Fruit fly (Drosophila melanogaster) whole organism, embryonic: ENCODE results near the gene Rpp30.

Experiments
- Awh ChIP-seq: fragments of 200-800 bp; sonication (Bioruptor generic); IDR thresholded peaks from 2 replicates; pipeline ENCODE4, ENCODE4 v1.3.6; 2022; ENCODE audit warnings: missing biosample characterization, missing genetic modification characterization
- CG10654 ChIP-seq: fragments of 200-800 bp; sonication (Bioruptor generic); optimal IDR thresholded peaks from 2 replicates; lab custom pipeline; 2016; ENCODE audit warnings: missing biosample characterization, missing genetic modification characterization
- CG10979 ChIP-seq: fragments of 200-800 bp; sonication (Bioruptor generic); optimal IDR thresholded peaks from 2 replicates; lab custom pipeline; 2018; ENCODE audit warnings: missing biosample characterization, mild to moderate bottlenecking, missing genetic modification characterization, moderate library complexity
- CG12155 ChIP-seq: fragments of 200-800 bp; sonication (Bioruptor generic); optimal IDR thresholded peaks from 3 replicates; lab custom pipeline; 2016; ENCODE audit warnings: missing biosample characterization, missing genetic modification characterization
- CG13624 ChIP-seq: fragments of 200-800 bp; sonication (Bioruptor generic); optimal IDR thresholded peaks from 2 replicates; lab custom pipeline; 2016; ENCODE audit warnings: missing biosample characterization, missing genetic modification characterization
- CG14014 ChIP-seq: fragments of 200-800 bp; sonication (Bioruptor generic); IDR thresholded peaks from 2 replicates; pipeline ENCODE4 v1.3.6; 2022; ENCODE audit warnings: missing biosample characterization, missing genetic modification characterization
- CG15514 ChIP-seq: fragments of 200-800 bp; sonication (Bioruptor generic); optimal IDR thresholded peaks from 3 replicates; lab custom pipeline; 2017; ENCODE audit warnings: missing biosample characterization, missing genetic modification characterization, mild to moderate bottlenecking, moderate library complexity, missing genetic modification reagents
- CG1603 ChIP-seq: fragments of 200-800 bp; sonication (Bioruptor generic); optimal IDR thresholded peaks from 2 replicates; lab custom pipeline; 2019; ENCODE audit warnings: missing biosample characterization, mild to moderate bottlenecking, missing genetic modification characterization, moderate library complexity
- CG1647 ChIP-seq: fragments of 200-800 bp; sonication (Bioruptor generic); optimal IDR thresholded peaks from 3 replicates; lab custom pipeline; 2016; ENCODE audit warnings: missing biosample characterization, missing genetic modification characterization
- CG17361 ChIP-seq: fragments of 200-800 bp; sonication (Bioruptor generic); IDR thresholded peaks from 3 replicates; pipeline ENCODE4 v1.3.6; 2022; ENCODE audit warnings: missing biosample characterization, missing genetic modification characterization
- CG17568 ChIP-seq: fragments of 200-800 bp; sonication (Bioruptor generic); optimal IDR thresholded peaks from 2 replicates; lab custom pipeline; 2018; ENCODE audit warnings: missing biosample characterization, mild to moderate bottlenecking, missing genetic modification characterization, moderate library complexity
- CG2116 ChIP-seq: fragments of 200-800 bp; sonication (Bioruptor generic); optimal IDR thresholded peaks from 3 replicates; lab custom pipeline; 2018; ENCODE audit warnings: missing biosample characterization, mild to moderate bottlenecking, missing genetic modification characterization
- CG2678 ChIP-seq: fragments of 200-800 bp; sonication (Bioruptor generic); optimal IDR thresholded peaks from 3 replicates; lab custom pipeline; 2019; ENCODE audit warnings: missing biosample characterization, mild to moderate bottlenecking, missing genetic modification characterization, moderate library complexity
- CG30403 ChIP-seq: fragments of 200-800 bp; sonication (Bioruptor generic); optimal IDR thresholded peaks from 3 replicates; lab custom pipeline; 2016; ENCODE audit warnings: missing biosample characterization, missing genetic modification characterization
- CG30431 ChIP-seq: fragments of 200-800 bp; sonication (Bioruptor generic); optimal IDR thresholded peaks from 2 replicates; lab custom pipeline; 2017; ENCODE audit warnings: missing biosample characterization, missing genetic modification characterization
- CG4424 ChIP-seq: fragments of 200-800 bp; sonication (Bioruptor generic); optimal IDR thresholded peaks from 3 replicates; lab custom pipeline; 2016; ENCODE audit warnings: missing biosample characterization, missing genetic modification characterization
- CG7745 ChIP-seq: fragments of 200-800 bp; sonication (Bioruptor generic); optimal IDR thresholded peaks from 2 replicates; lab custom pipeline; 2018; ENCODE audit warnings: missing biosample characterization, mild to moderate bottlenecking, missing genetic modification characterization, moderate library complexity
- CG7928 ChIP-seq: fragments of 200-800 bp; sonication (Bioruptor generic); optimal IDR thresholded peaks from 2 replicates; lab custom pipeline; 2017; ENCODE audit warnings: missing biosample characterization, mild to moderate bottlenecking, missing genetic modification characterization
- CG8944 ChIP-seq: fragments of 200-800 bp; sonication (Bioruptor generic); optimal IDR thresholded peaks from 3 replicates; lab custom pipeline; 2016; ENCODE audit warnings: missing biosample characterization, missing genetic modification characterization
- CTCF ChIP-seq: fragments of 200-800 bp; sonication (Bioruptor generic); optimal IDR thresholded peaks from 2 replicates; lab custom pipeline; 2017; ENCODE audit warnings: missing biosample characterization, mild to moderate bottlenecking, missing genetic modification characterization, moderate library complexity
- Camta ChIP-seq: fragments of 200-800 bp; sonication (Bioruptor generic); optimal IDR thresholded peaks from 2 replicates; lab custom pipeline; 2016; ENCODE audit warnings: missing biosample characterization, missing genetic modification characterization
- Dp ChIP-seq: fragments of 200-800 bp; sonication (Bioruptor generic); optimal IDR thresholded peaks from 2 replicates; lab custom pipeline; 2018; ENCODE audit warnings: missing biosample characterization, mild to moderate bottlenecking, missing genetic modification characterization, moderate library complexity
- E2f2 ChIP-seq: fragments of 200-800 bp; sonication (Bioruptor generic); IDR thresholded peaks from 2 replicates; pipeline ENCODE4 v1.3.6; 2022; ENCODE audit warnings: missing biosample characterization, missing genetic modification characterization
- Fer2 ChIP-seq: fragments of 200-800 bp; sonication (Bioruptor generic); optimal IDR thresholded peaks from 2 replicates; lab custom pipeline; 2018; ENCODE audit warnings: missing biosample characterization, mild to moderate bottlenecking, missing genetic modification characterization, moderate library complexity
- Fer3 ChIP-seq: fragments of 200-800 bp; sonication (Bioruptor generic); optimal IDR thresholded peaks from 2 replicates; lab custom pipeline; 2018; ENCODE audit warnings: missing biosample characterization, mild to moderate bottlenecking, missing genetic modification characterization, moderate library complexity
- Hr3 ChIP-seq: fragments of 200-800 bp; sonication (Bioruptor generic); optimal IDR thresholded peaks from 3 replicates; lab custom pipeline; 2016; ENCODE audit warnings: missing biosample characterization, missing genetic modification characterization
- Lhr ChIP-seq: fragments of 200-800 bp; sonication (Bioruptor generic); optimal IDR thresholded peaks from 3 replicates; lab custom pipeline; 2017; ENCODE audit warnings: mild to moderate bottlenecking, missing biosample characterization, missing genetic modification reagents, missing genetic modification characterization
- MESR4 ChIP-seq: fragments of 200-800 bp; sonication (Bioruptor generic); optimal IDR thresholded peaks from 2 replicates; lab custom pipeline; 2018; ENCODE audit warnings: missing biosample characterization, mild to moderate bottlenecking, missing genetic modification characterization, moderate library complexity
- Mad ChIP-seq: fragments of 200-800 bp; sonication (Bioruptor generic); optimal IDR thresholded peaks from 2 replicates; lab custom pipeline; 2016; ENCODE audit warnings: missing biosample characterization, missing genetic modification characterization
- Med ChIP-seq: fragments of 200-800 bp; sonication (Bioruptor generic); peaks from one replicate; lab custom pipeline; 2016; ENCODE audit warnings: missing biosample characterization, missing genetic modification characterization, mild to moderate bottlenecking, inconsistent platforms, moderate library complexity
- Mrtf ChIP-seq: fragments of 200-800 bp; sonication (Bioruptor generic); IDR thresholded peaks from 3 replicates; pipeline ENCODE4 v1.3.6; 2022; ENCODE audit warnings: missing biosample characterization, missing genetic modification characterization
- NK7.1 ChIP-seq: fragments of 200-800 bp; sonication (Bioruptor generic); optimal IDR thresholded peaks from 3 replicates; lab custom pipeline; 2016; ENCODE audit warnings: missing biosample characterization, missing genetic modification characterization
- Neu2 ChIP-seq: fragments of 200-800 bp; sonication (Bioruptor generic); optimal IDR thresholded peaks from 3 replicates; lab custom pipeline; 2016; ENCODE audit warnings: missing biosample characterization, missing genetic modification characterization, borderline replicate concordance
- Pdp1 ChIP-seq, 2 experiments: fragments of 200-800 bp; sonication (Bioruptor generic); optimal IDR thresholded peaks; 3 replicates each; lab custom pipeline; 2016; ENCODE audit warnings: missing biosample characterization in 2 of 2, missing genetic modification characterization in 2 of 2, mild to moderate bottlenecking in 1 of 2, moderate library complexity in 1 of 2
- Sox100B ChIP-seq: fragments of 200-800 bp; sonication (Bioruptor generic); optimal IDR thresholded peaks from 3 replicates; lab custom pipeline; 2018; ENCODE audit warnings: missing biosample characterization, mild to moderate bottlenecking, missing genetic modification characterization
- Sry-δ ChIP-seq: fragments of 200-800 bp; sonication (Bioruptor generic); optimal IDR thresholded peaks from 2 replicates; lab custom pipeline; 2016; ENCODE audit warnings: missing biosample characterization, missing genetic modification characterization
- Xbp1 ChIP-seq: fragments of 200-800 bp; sonication (Bioruptor generic); optimal IDR thresholded peaks from 3 replicates; lab custom pipeline; 2016; ENCODE audit warnings: missing biosample characterization, mild to moderate bottlenecking, missing genetic modification characterization
- chm ChIP-seq: fragments of 200-800 bp; sonication (Bioruptor generic); IDR thresholded peaks from 2 replicates; pipeline ENCODE4 v1.3.6; 2022; ENCODE audit warnings: missing biosample characterization, missing genetic modification characterization
- fu2 ChIP-seq: fragments of 200-800 bp; sonication (Bioruptor generic); optimal IDR thresholded peaks from 2 replicates; lab custom pipeline; 2016; ENCODE audit warnings: missing biosample characterization, missing genetic modification characterization
- gce ChIP-seq: fragments of 200-800 bp; sonication (Bioruptor generic); IDR thresholded peaks from 3 replicates; pipeline ENCODE4 v1.3.6; 2022; ENCODE audit warnings: missing biosample characterization, missing genetic modification characterization
- ham ChIP-seq: fragments of 200-800 bp; sonication (Bioruptor generic); IDR thresholded peaks from 2 replicates; pipeline ENCODE4 v1.3.6; 2022; ENCODE audit warnings: missing biosample characterization, missing genetic modification characterization
- her ChIP-seq: fragments of 200-800 bp; sonication (Bioruptor generic); optimal IDR thresholded peaks from 2 replicates; lab custom pipeline; 2016; ENCODE audit warnings: missing biosample characterization, missing genetic modification characterization
- hth ChIP-seq: fragments of >200 bp; optimal IDR thresholded peaks from 2 replicates; lab custom pipeline; 2017; ENCODE audit warnings: inconsistent platforms
- onecut ChIP-seq: fragments of 200-800 bp; sonication (Bioruptor generic); IDR thresholded peaks from 2 replicates; pipeline ENCODE4 v1.3.6; 2022; ENCODE audit warnings: missing biosample characterization, missing genetic modification characterization
- pb ChIP-seq: fragments of 200-800 bp; sonication (Bioruptor generic); optimal IDR thresholded peaks from 3 replicates; lab custom pipeline; 2016; ENCODE audit warnings: missing biosample characterization, missing genetic modification characterization
- pho ChIP-seq: fragments of 200-800 bp; sonication (Bioruptor generic); optimal IDR thresholded peaks from 2 replicates; lab custom pipeline; 2016; ENCODE audit warnings: missing biosample characterization, missing genetic modification characterization
- pros ChIP-seq: fragments of 200-800 bp; sonication (Bioruptor generic); optimal IDR thresholded peaks from 3 replicates; lab custom pipeline; 2019; ENCODE audit warnings: missing biosample characterization, mild to moderate bottlenecking, missing genetic modification characterization, moderate library complexity
- psq ChIP-seq: fragments of 200-800 bp; sonication (Bioruptor generic); optimal IDR thresholded peaks from 2 replicates; lab custom pipeline; 2017; ENCODE audit warnings: missing biosample characterization, missing genetic modification characterization
- row ChIP-seq: fragments of 200-800 bp; sonication (Bioruptor generic); IDR thresholded peaks from 3 replicates; pipeline ENCODE4 v1.3.6; 2022; ENCODE audit warnings: missing biosample characterization, missing genetic modification characterization
- seq ChIP-seq: fragments of 200-800 bp; sonication (Bioruptor generic); IDR thresholded peaks from 2 replicates; pipeline ENCODE4 v1.3.6; 2022; ENCODE audit warnings: missing biosample characterization, missing genetic modification characterization
- sima ChIP-seq: fragments of 200-800 bp; sonication (Bioruptor generic); optimal IDR thresholded peaks from 2 replicates; lab custom pipeline; 2016; ENCODE audit warnings: missing biosample characterization, missing genetic modification characterization
- tgo ChIP-seq: fragments of 200-800 bp; sonication (Bioruptor generic); IDR thresholded peaks from 3 replicates; pipeline ENCODE4 v1.3.6; 2022; ENCODE audit warnings: missing biosample characterization, missing genetic modification characterization
- zf30C ChIP-seq: fragments of 200-800 bp; sonication (Bioruptor generic); optimal IDR thresholded peaks from 3 replicates; lab custom pipeline; 2018; ENCODE audit warnings: missing biosample characterization, mild to moderate bottlenecking, missing genetic modification characterization
- zfh1 ChIP-seq: fragments of 200-800 bp; sonication (Bioruptor generic); IDR thresholded peaks from 3 replicates; pipeline ENCODE4 v1.3.6; 2022; ENCODE audit warnings: missing biosample characterization, missing genetic modification characterization

Gene Rpp30

DNA sequence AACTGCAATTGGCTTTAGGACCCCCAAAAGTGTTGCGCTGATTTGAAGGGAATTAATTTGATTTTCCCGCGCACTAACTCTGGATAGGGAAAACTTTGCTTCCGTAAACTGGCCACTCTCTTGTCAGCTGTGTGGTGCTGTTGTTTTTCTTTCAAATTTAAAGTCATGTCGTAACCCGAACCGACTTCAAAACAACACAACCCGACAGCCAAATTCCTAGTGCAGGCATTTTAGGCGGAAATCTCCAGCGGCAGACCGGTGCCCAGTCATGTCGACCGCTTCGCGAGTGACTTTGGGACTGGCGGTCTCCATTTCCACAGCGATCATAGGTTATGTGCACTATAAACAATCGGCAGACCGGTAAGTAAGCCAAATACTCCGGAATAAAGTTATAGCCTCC, 40.1 kb upstream of the Rpp30 start, which contains the start of gene CG11562 (continued):
- TF ChIP-seq CG1603 (tag; lab: Kevin White, UChicago): peak; percentile 45
- TF ChIP-seq psq: no peak
- TF ChIP-seq CTCF (GFP tag; lab: Kevin White, UChicago): peak; percentile 44
- no peak for TF ChIP-seq NK7.1 (GFP tag; lab: Kevin White, UChicago)
- TF ChIP-seq tgo (GFP tag; lab: Robert Waterston, UW): no peak
- TF ChIP-seq CG7928 (GFP tag; lab: Kevin White, UChicago): no peak
- TF ChIP-seq CG10654 (GFP tag; lab: Kevin White, UChicago): no peak
- TF ChIP-seq CG12155: no peak
- no peak for TF ChIP-seq Mad (GFP tag; lab: Kevin White, UChicago)
- TF ChIP-seq CG10979: no peak
- no peak for TF ChIP-seq CG14014 (GFP tag; lab: Robert Waterston, UW)
- TF ChIP-seq pros (GFP tag; lab: Kevin White, UChicago): no peak
- peak; percentile 63 for TF ChIP-seq CG15514 (GFP tag; lab: Kevin White, UChicago)
- TF ChIP-seq CG17568: no peak
- no peak for TF ChIP-seq Mrtf (GFP tag; lab: Robert Waterston, UW)
- TF ChIP-seq Xbp1 (GFP tag; lab: Kevin White, UChicago): no peak
- TF ChIP-seq zfh1 (GFP tag; lab: Robert Waterston, UW): no peak
- no peak for TF ChIP-seq Fer2 (tag; lab: Kevin White, UChicago)
- no peak for TF ChIP-seq onecut (GFP tag; lab: Robert Waterston, UW)
- no peak for TF ChIP-seq CG17361 (GFP tag; lab: Robert Waterston, UW)
- no peak for TF ChIP-seq CG8944 (GFP tag; lab: Kevin White, UChicago)
- no peak for TF ChIP-seq seq
- no peak for TF ChIP-seq row (GFP tag; lab: Robert Waterston, UW)
- TF ChIP-seq fu2 (GFP tag; lab: Kevin White, UChicago): no peak
- no peak for TF ChIP-seq gce (GFP tag; lab: Robert Waterston, UW)
- no peak for TF ChIP-seq Hr3 (GFP tag; lab: Kevin White, UChicago)
- no peak for TF ChIP-seq CG4424 (GFP tag; lab: Kevin White, UChicago)
- peak; percentile 66 for TF ChIP-seq Med
- no peak for TF ChIP-seq CG2678 (tag; lab: Kevin White, UChicago)
- TF ChIP-seq sima: no peak
- no peak for TF ChIP-seq CG30431
- no peak for TF ChIP-seq zf30C
- peak; percentile 32 for TF ChIP-seq CG2116
- TF ChIP-seq Sry-δ: peak; percentile 7
- no peak for TF ChIP-seq pho (GFP tag; lab: Kevin White, UChicago)
- no peak for TF ChIP-seq CG13624 (GFP tag; lab: Kevin White, UChicago)
- TF ChIP-seq E2f2: peak; percentile 91
- peak in 1 of 2 experiments; percentile 97 for TF ChIP-seq Pdp1 (GFP tag; optimal IDR thresholded peaks at IDR 0.05; lab: Kevin White, UChicago)
- no peak for TF ChIP-seq CG30403
- TF ChIP-seq chm (GFP tag; lab: Robert Waterston, UW): no peak
- peak; percentile 90 for TF ChIP-seq Dp (GFP tag; lab: Kevin White, UChicago)
- no peak for TF ChIP-seq Awh (GFP tag; lab: Robert Waterston, UW)
- no peak for TF ChIP-seq Fer3 (tag; lab: Kevin White, UChicago)
- TF ChIP-seq ham (GFP tag; lab: Robert Waterston, UW): no peak
- TF ChIP-seq hth (lab: Kevin White, UChicago): no peak
- TF ChIP-seq Sox100B (GFP tag; lab: Kevin White, UChicago): no peak
- TF ChIP-seq her (GFP tag; lab: Kevin White, UChicago): no peak
- no peak for TF ChIP-seq CG7745 (tag; lab: Kevin White, UChicago)
- TF ChIP-seq Lhr: no peak
- no peak for TF ChIP-seq pb
- no peak for TF ChIP-seq CG1647
- TF ChIP-seq Neu2 (GFP tag; lab: Kevin White, UChicago): no peak
- TF ChIP-seq MESR4 (GFP tag; lab: Kevin White, UChicago): peak; percentile 41
- no peak for TF ChIP-seq Camta
